Fruit fly (Drosophila melanogaster): Measurements from ENCODE around the gene CG42752.

The CG42752 gene

dm6 chr2L:18695404-18695804 lies 44.5 kb downstream of the CG42752 start, which contains the start of the genes CG10383 and CG10338 (continued):
- TF ChIP-seq ssp (GFP tag; IDR thresholded peaks at IDR 0.05) (peak; percentile 71), ERR (GFP tag; optimal IDR thresholded peaks at IDR 0.05) (peak; percentile 91), gro (GFP tag; optimal IDR thresholded peaks at IDR 0.05) (peak; percentile 87), wdn (GFP tag; IDR thresholded peaks at IDR 0.05) (peak; percentile 84)

dm6 chr2L:18694724-18695105 lies 45.2 kb downstream of the CG42752 start:
- TF ChIP-seq stwl (tag; optimal IDR thresholded peaks at IDR 0.05) (no peak), CG12942 (GFP tag; optimal IDR thresholded peaks at IDR 0.05) (peak; percentile 19), jumu (GFP tag; optimal IDR thresholded peaks at IDR 0.05) (no peak), bbx (GFP tag; IDR thresholded peaks at IDR 0.05; ENCODE audit: partially characterized antibody) (no peak), CkIIα-i1 (GFP tag; IDR thresholded peaks at IDR 0.05) (no peak), CG4820 (GFP tag; optimal IDR thresholded peaks at IDR 0.05) (peak; percentile 20), CG10209 (GFP tag; optimal IDR thresholded peaks at IDR 0.05) (peak; percentile 4), CG18619 (GFP tag; optimal IDR thresholded peaks at IDR 0.05) (no peak), CG7745 (tag; optimal IDR thresholded peaks at IDR 0.05) (no peak), CG2889 (GFP tag; IDR thresholded peaks at IDR 0.05) (no peak), unpg (GFP tag; optimal IDR thresholded peaks at IDR 0.05) (peak; percentile 72), ro (GFP tag; IDR thresholded peaks at IDR 0.05) (no peak), shn (GFP tag; optimal IDR thresholded peaks at IDR 0.05) (no peak), Ptx1 (GFP tag; IDR thresholded peaks at IDR 0.05) (peak; percentile 69), nau (GFP tag; optimal IDR thresholded peaks at IDR 0.05) (no peak), HLH54F (GFP tag; optimal IDR thresholded peaks at IDR 0.05) (no peak), CG9876 (GFP tag; optimal IDR thresholded peaks at IDR 0.05) (no peak), CG18262 (tag; optimal IDR thresholded peaks at IDR 0.05) (no peak), CG2116 (GFP tag; optimal IDR thresholded peaks at IDR 0.05) (no peak), CG8388 (GFP tag; optimal IDR thresholded peaks at IDR 0.05) (peak; percentile 32), CG10959 (GFP tag; IDR thresholded peaks at IDR 0.05) (no peak), Nf-YA (GFP tag; IDR thresholded peaks at IDR 0.05) (no peak), CG10147 (GFP tag; optimal IDR thresholded peaks at IDR 0.05) (no peak), B-H2 (GFP tag; optimal IDR thresholded peaks at IDR 0.05) (no peak), CG9437 (GFP tag; optimal IDR thresholded peaks at IDR 0.05) (no peak), CG14860 (GFP tag; IDR thresholded peaks at IDR 0.05; ENCODE audit: partially characterized antibody) (no peak), CoRest (tag; optimal IDR thresholded peaks at IDR 0.05) (no peak), CG10565 (GFP tag; optimal IDR thresholded peaks at IDR 0.05) (no peak), Gsc (GFP tag; IDR thresholded peaks at IDR 0.05) (no peak), CG11247 (GFP tag; IDR thresholded peaks at IDR 0.05) (no peak), CG4328 (GFP tag; optimal IDR thresholded peaks at IDR 0.05) (no peak), cwo (GFP tag; optimal IDR thresholded peaks at IDR 0.05) (no peak), Ssrp (tag; optimal IDR thresholded peaks at IDR 0.05) (peak; percentile 22), Mrtf (GFP tag; IDR thresholded peaks at IDR 0.05) (no peak), CG8944 (GFP tag; optimal IDR thresholded peaks at IDR 0.05) (no peak), ato (GFP tag; IDR thresholded peaks at IDR 0.05; ENCODE audit: partially characterized antibody) (no peak), CrebB (tag; optimal IDR thresholded peaks at IDR 0.05) (no peak), luna (GFP tag; optimal IDR thresholded peaks at IDR 0.05) (no peak), CG9817 (tag; optimal IDR thresholded peaks at IDR 0.05) (no peak), gcm2 (GFP tag; optimal IDR thresholded peaks at IDR 0.05) (no peak), CG9932 (GFP tag; IDR thresholded peaks at IDR 0.05) (peak; percentile 29; the same call in 1 of the 2 replicates), CG13123 (GFP tag; optimal IDR thresholded peaks at IDR 0.05) (no peak), CG3281 (GFP tag; optimal IDR thresholded peaks at IDR 0.05) (no peak), Hmx (GFP tag; optimal IDR thresholded peaks at IDR 0.05) (no peak), onecut (GFP tag; IDR thresholded peaks at IDR 0.05) (no peak), seq (GFP tag; IDR thresholded peaks at IDR 0.05) (no peak), mirr (GFP tag; optimal IDR thresholded peaks at IDR 0.05) (no peak)

All from whole organism, embryonic.